Fruit fly (Drosophila melanogaster): Measurements from ENCODE around the gene mRpL12.

DNA sequence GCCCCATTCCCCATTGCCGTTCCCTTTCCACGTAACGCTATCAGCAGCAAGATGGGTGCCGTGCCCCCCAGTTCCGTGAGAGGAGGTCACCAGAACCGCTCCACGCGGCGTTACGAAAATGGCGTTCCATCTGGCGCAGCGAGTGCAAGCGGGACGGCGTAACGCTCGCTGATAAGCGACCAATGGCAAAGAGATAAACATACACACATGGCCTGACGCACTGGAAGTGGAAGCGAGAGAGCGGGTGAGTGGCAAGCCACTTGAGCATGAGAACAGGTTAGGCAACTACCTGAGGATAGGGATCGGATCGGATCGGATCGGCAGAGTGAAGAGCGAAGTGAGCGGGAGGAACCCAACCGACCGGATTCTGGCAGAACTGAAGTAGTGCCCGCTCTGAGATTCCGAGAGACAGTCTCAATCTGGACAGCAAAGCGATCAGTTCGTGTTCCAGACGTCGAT lies 48.2 kb downstream of the mRpL12 start, which contains the start of gene Doc3:
- TF ChIP-seq Snoo (tag; optimal IDR thresholded peaks at IDR 0.05) (no peak), CG13204 (GFP tag; optimal IDR thresholded peaks at IDR 0.05) (peak; percentile 38), CG34367 (tag; optimal IDR thresholded peaks at IDR 0.05) (no peak), D1 (tag; optimal IDR thresholded peaks at IDR 0.05) (no peak), CG8301 (tag; optimal IDR thresholded peaks at IDR 0.05) (no peak)

Measured in whole organism, pupa.